Worm (Caenorhabditis elegans): ENCODE results near the gene Y94H6A.5.
A peak's percentile ranks its signal among the peaks of the same experiment; 100 is the strongest.

Y94H6A.5 gene

ce11 chrIV:2639666-2640273 is 64.0 kb downstream of the Y94H6A.5 start (continued):
- TF ChIP-seq ceh-40 (GFP tag; IDR thresholded peaks at IDR 0.05) (0 out of 2 replicates have a peak, but pooled peaks have one; percentile 67), unc-130 (GFP tag; optimal IDR thresholded peaks at IDR 0.05) (no peak), ceh-58 (GFP tag; IDR thresholded peaks at IDR 0.05) (0 out of 2 replicates have a peak, but pooled peaks have one; percentile 30), rpc-1 (optimal IDR thresholded peaks at IDR 0.05) (peak; percentile 81), rpc-1 (tag; optimal IDR thresholded peaks at IDR 0.05) (peak; percentile 77), tlf-1 (GFP tag; optimal IDR thresholded peaks at IDR 0.05) (peak; percentile 23), zfh-2 (GFP tag; conservative IDR thresholded peaks at IDR 0.05) (0 out of 2 replicates have a peak, but pooled peaks have one; percentile 34), F57C9.4 (tag; optimal IDR thresholded peaks at IDR 0.05) (no peak), snpc-3.4 (tag; optimal IDR thresholded peaks at IDR 0.05) (peak; percentile 42), Y56A3A.18 (GFP tag; IDR thresholded peaks at IDR 0.05) (no peak), madf-3 (GFP tag; IDR thresholded peaks at IDR 0.05) (0 out of 2 replicates have a peak, but pooled peaks have one; percentile 17), die-1 (tag; optimal IDR thresholded peaks at IDR 0.05) (peak; percentile 57), sea-2 (GFP tag; IDR thresholded peaks at IDR 0.05) (no peak), sptf-2 (GFP tag; optimal IDR thresholded peaks at IDR 0.05) (no peak), Y95B8A.8 (GFP tag; IDR thresholded peaks at IDR 0.05) (no peak), ztf-18 (tag; optimal IDR thresholded peaks at IDR 0.05) (peak; percentile 87), F39B2.1 (GFP tag; IDR thresholded peaks at IDR 0.05) (no peak), snpc-1.3 (tag; optimal IDR thresholded peaks at IDR 0.05; ENCODE audit: insufficient read depth) (peak; percentile 19), mcd-1 (GFP tag; IDR thresholded peaks at IDR 0.05) (peak; percentile 71), tbp1 (GFP tag; optimal IDR thresholded peaks at IDR 0.05) (peak; percentile 97), hlh-26 (GFP tag; conservative IDR thresholded peaks at IDR 0.05) (no peak), gei-17 (GFP tag; optimal IDR thresholded peaks at IDR 0.05) (peak; percentile 13), lsy-27 (tag; optimal IDR thresholded peaks at IDR 0.05; ENCODE audit: borderline replicate concordance, insufficient read depth) (peak; percentile 24), Y53F4B.3 (GFP tag; IDR thresholded peaks at IDR 0.05) (no peak), akir-1 (GFP tag; optimal IDR thresholded peaks at IDR 0.05) (no peak), dox-1 (GFP tag; IDR thresholded peaks at IDR 0.05) (peak; percentile 79), attf-6 (GFP tag; IDR thresholded peaks at IDR 0.05) (0 out of 2 replicates have a peak, but pooled peaks have one; percentile 33), hlh-12 (tag; optimal IDR thresholded peaks at IDR 0.05) (no peak), chd-7 (tag; optimal IDR thresholded peaks at IDR 0.05) (peak; percentile 47), F33H1.4 (GFP tag; IDR thresholded peaks at IDR 0.05) (no peak), madf-8 (GFP tag; conservative IDR thresholded peaks at IDR 0.05) (no peak), let-607 (tag; optimal IDR thresholded peaks at IDR 0.05) (peak in 1 of 2 experiments; percentile 55), C17E4.6 (GFP tag; IDR thresholded peaks at IDR 0.05) (no peak), B0261.1 (tag; optimal IDR thresholded peaks at IDR 0.05) (peak; percentile 88), ztf-26 (tag; optimal IDR thresholded peaks at IDR 0.05) (peak; percentile 15), nhr-80 (tag; optimal IDR thresholded peaks at IDR 0.05) (no peak), snpc-1.1 (tag; optimal IDR thresholded peaks at IDR 0.05; ENCODE audit: insufficient read depth) (no peak), F49E8.2 (tag; optimal IDR thresholded peaks at IDR 0.05; ENCODE audit: insufficient read depth) (peak; percentile 70), nfya-1 (tag; optimal IDR thresholded peaks at IDR 0.05; ENCODE audit: borderline replicate concordance, insufficient read depth) (no peak), nhr-120 (GFP tag; IDR thresholded peaks at IDR 0.05) (0 out of 2 replicates have a peak, but pooled peaks have one; percentile 43), B0019.2 (GFP tag; conservative IDR thresholded peaks at IDR 0.05) (no peak), F52B5.7 (tag; optimal IDR thresholded peaks at IDR 0.05) (peak; percentile 48), repo-1 (tag; optimal IDR thresholded peaks at IDR 0.05) (peak; percentile 42), zim-3 (tag; optimal IDR thresholded peaks at IDR 0.05) (no peak), K11D2.4 (GFP tag; IDR thresholded peaks at IDR 0.05) (no peak), bed-2 (GFP tag; IDR thresholded peaks at IDR 0.05) (no peak), madf-6 (GFP tag; IDR thresholded peaks at IDR 0.05) (peak; percentile 61)

All from whole organism, young adult.